Worm (Caenorhabditis elegans) whole organism, L1 larva: ENCODE data around the gene wrm-1.

ENCODE experiments used
- C34B4.2 ChIP-seq: sonication (generic microtip); optimal IDR thresholded peaks from 2 replicates; lab custom pipeline; 2017; ENCODE audit warnings: mild to moderate bottlenecking, missing genetic modification characterization, missing compliant biosample characterization
- alr-1 ChIP-seq: fragments of 200-800 bp; sonication (Bioruptor generic); optimal IDR thresholded peaks from 2 replicates; lab custom pipeline; 2018; ENCODE audit warnings: borderline replicate concordance, mild to moderate bottlenecking, missing genetic modification characterization, missing compliant biosample characterization
- fos-1 ChIP-seq: fragments of 150-350 bp; optimal IDR thresholded peaks from 2 replicates; lab custom pipeline; 2014; ENCODE audit warnings: missing biosample characterization, missing genetic modification characterization
- sptf-1 ChIP-seq: fragments of 150-350 bp; optimal IDR thresholded peaks from 2 replicates; lab custom pipeline; 2014; ENCODE audit warnings: missing biosample characterization, missing genetic modification characterization
- unc-62 ChIP-seq: fragments of 150-350 bp; optimal IDR thresholded peaks from 2 replicates; lab custom pipeline; 2014; ENCODE audit warnings: missing biosample characterization, missing genetic modification reagents, missing genetic modification characterization

- TF ChIP-seq sptf-1 (tag; lab: Kevin White, UChicago): no peak
- TF ChIP-seq C34B4.2 (tag; lab: Kevin White, UChicago): no peak
- no peak for TF ChIP-seq alr-1 (tag; lab: Kevin White, UChicago)
- no peak for TF ChIP-seq unc-62 (GFP tag; lab: Kevin White, UChicago)
- no peak for TF ChIP-seq fos-1
These were observed 32.6 kb downstream of the wrm-1 start, which contains the start of gene ida-1 for ce11 chrIII:5755204-5755603.
